Fruit fly (Drosophila melanogaster): ENCODE data around the gene CG7218.
A peak's percentile ranks its signal among the peaks of the same experiment; 100 is the strongest.

CG7218 gene

dm6 chr3R:18156608-18157007 is 7.6 kb downstream of the CG7218 start:
- no peak for TF ChIP-seq EcR (GFP tag; optimal IDR thresholded peaks at IDR 0.05)
- no peak for TF ChIP-seq usp (GFP tag; optimal IDR thresholded peaks at IDR 0.05)
- TF ChIP-seq psq (optimal IDR thresholded peaks at IDR 0.05): no peak
- no peak for TF ChIP-seq pan (optimal IDR thresholded peaks at IDR 0.05)
- TF ChIP-seq CG8478 (optimal IDR thresholded peaks at IDR 0.05): no peak
- TF ChIP-seq Dll (optimal IDR thresholded peaks at IDR 0.05): no peak

DNA sequence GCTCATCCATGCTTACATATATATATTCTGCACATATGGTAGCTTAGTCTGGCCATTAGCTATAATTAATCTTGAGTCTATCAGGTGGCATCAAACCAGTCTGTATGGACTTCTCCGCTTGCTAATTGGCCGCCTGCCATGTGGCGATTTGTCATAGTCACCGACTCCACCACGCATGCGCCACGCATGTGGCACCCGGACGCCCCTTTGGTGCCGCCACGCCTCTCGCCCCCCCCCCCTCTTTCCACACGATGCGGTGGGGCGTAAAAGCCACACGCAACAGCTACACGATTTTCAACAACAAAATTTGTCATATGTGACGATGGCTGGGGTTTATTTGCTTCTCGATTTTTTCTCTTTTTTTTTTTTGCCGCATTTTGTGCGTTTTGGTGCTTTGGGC is 10.5 kb downstream of the CG7218 start:
- TF ChIP-seq CG8478 (optimal IDR thresholded peaks at IDR 0.05) (no peak), EcR (GFP tag; optimal IDR thresholded peaks at IDR 0.05) (no peak), psq (optimal IDR thresholded peaks at IDR 0.05) (no peak), pan (optimal IDR thresholded peaks at IDR 0.05) (no peak), usp (GFP tag; optimal IDR thresholded peaks at IDR 0.05) (no peak), Dll (optimal IDR thresholded peaks at IDR 0.05) (no peak)

DNA sequence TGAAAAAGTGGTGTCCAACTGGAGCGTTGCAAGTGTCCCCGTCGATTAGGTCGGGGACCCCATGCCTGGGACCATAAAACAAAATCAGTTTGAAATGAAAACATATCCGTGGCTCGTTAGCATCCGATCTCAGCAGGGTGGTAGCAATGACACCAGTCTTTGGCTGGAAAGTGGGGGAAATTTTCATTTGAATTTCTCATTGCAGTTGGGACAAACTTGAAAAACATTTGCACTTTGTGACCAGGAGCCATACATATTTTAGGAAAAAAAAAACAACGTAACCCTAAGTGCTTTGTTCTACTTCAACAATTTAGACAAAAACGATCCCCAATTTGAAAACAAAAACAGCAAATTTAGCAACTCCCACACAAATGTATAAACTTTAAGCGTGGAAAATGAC is 12.4 kb downstream of the CG7218 start, which contains the start of gene CG14316:
TSS of gene CG14316 (plus strand) at position 301 of the 400 bp plus-strand sequence.
- TF ChIP-seq psq (optimal IDR thresholded peaks at IDR 0.05) (no peak), CG8478 (optimal IDR thresholded peaks at IDR 0.05) (no peak), EcR (GFP tag; optimal IDR thresholded peaks at IDR 0.05) (no peak), Dll (optimal IDR thresholded peaks at IDR 0.05) (no peak), usp (GFP tag; optimal IDR thresholded peaks at IDR 0.05) (no peak), pan (optimal IDR thresholded peaks at IDR 0.05) (no peak)

dm6 chr3R:18146629-18147028 is 17.6 kb downstream of the CG7218 start:
- no peak for TF ChIP-seq pan (optimal IDR thresholded peaks at IDR 0.05)
- TF ChIP-seq EcR (GFP tag; optimal IDR thresholded peaks at IDR 0.05): no peak
- TF ChIP-seq Dll (optimal IDR thresholded peaks at IDR 0.05): no peak
- no peak for TF ChIP-seq usp (GFP tag; optimal IDR thresholded peaks at IDR 0.05)

- TF ChIP-seq EcR (GFP tag; optimal IDR thresholded peaks at IDR 0.05) (no peak), pan (optimal IDR thresholded peaks at IDR 0.05) (no peak), Dll (optimal IDR thresholded peaks at IDR 0.05) (no peak), usp (GFP tag; optimal IDR thresholded peaks at IDR 0.05) (no peak), CG8478 (optimal IDR thresholded peaks at IDR 0.05) (no peak), psq (optimal IDR thresholded peaks at IDR 0.05) (no peak)
Observed at dm6 chr3R:18144853-18145252, 19.3 kb downstream of the CG7218 start.

dm6 chr3R:18130720-18131119 is 33.5 kb downstream of the CG7218 start:
- no peak for TF ChIP-seq usp (GFP tag; optimal IDR thresholded peaks at IDR 0.05)
- TF ChIP-seq pan (optimal IDR thresholded peaks at IDR 0.05): no peak
- TF ChIP-seq EcR (GFP tag; optimal IDR thresholded peaks at IDR 0.05): no peak
- no peak for TF ChIP-seq CG8478 (optimal IDR thresholded peaks at IDR 0.05)
- no peak for TF ChIP-seq psq (optimal IDR thresholded peaks at IDR 0.05)
- no peak for TF ChIP-seq Dll (optimal IDR thresholded peaks at IDR 0.05)

DNA sequence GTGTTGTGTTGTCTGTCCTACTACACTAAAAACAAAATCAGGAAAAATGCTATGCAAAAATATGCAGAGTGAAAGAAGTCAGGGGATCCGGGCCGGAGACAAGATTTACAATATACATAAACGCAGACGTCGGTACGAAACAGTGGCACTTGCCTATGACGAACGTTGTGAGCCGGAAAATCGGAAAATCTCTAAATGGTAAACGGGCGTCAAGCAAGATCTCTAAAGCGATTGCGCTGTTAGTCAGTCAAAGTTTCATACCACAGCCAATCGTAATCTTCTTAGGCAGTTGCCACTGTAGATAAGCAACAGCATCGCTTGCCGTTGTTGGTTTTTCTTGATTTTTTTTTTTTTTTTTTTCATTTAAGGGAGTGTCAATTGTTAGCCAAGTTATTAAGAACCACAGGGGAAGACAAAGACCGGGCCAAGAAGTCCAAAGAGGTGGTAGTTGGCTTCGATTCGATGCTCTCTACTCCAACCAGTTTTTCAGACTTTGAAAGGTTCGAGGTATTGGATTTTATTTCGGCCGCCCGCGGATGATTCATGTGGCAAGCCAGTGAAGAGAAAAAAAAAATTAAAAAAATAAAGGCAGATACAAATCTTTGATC is 39.1 kb downstream of the CG7218 start:
- no peak for TF ChIP-seq CG8478 (optimal IDR thresholded peaks at IDR 0.05)

dm6 chr3R:18121385-18122151 is 42.6 kb downstream of the CG7218 start:
- TF ChIP-seq psq (optimal IDR thresholded peaks at IDR 0.05) (no peak), CG8478 (optimal IDR thresholded peaks at IDR 0.05) (peak; percentile 19), EcR (GFP tag; optimal IDR thresholded peaks at IDR 0.05) (no peak), pan (optimal IDR thresholded peaks at IDR 0.05) (no peak), usp (GFP tag; optimal IDR thresholded peaks at IDR 0.05) (no peak), Dll (optimal IDR thresholded peaks at IDR 0.05) (peak; percentile 16)

dm6 chr3R:18118695-18119094 is 45.5 kb downstream of the CG7218 start:
- no peak for TF ChIP-seq EcR (GFP tag; optimal IDR thresholded peaks at IDR 0.05)
- TF ChIP-seq pan (optimal IDR thresholded peaks at IDR 0.05): no peak

DNA sequence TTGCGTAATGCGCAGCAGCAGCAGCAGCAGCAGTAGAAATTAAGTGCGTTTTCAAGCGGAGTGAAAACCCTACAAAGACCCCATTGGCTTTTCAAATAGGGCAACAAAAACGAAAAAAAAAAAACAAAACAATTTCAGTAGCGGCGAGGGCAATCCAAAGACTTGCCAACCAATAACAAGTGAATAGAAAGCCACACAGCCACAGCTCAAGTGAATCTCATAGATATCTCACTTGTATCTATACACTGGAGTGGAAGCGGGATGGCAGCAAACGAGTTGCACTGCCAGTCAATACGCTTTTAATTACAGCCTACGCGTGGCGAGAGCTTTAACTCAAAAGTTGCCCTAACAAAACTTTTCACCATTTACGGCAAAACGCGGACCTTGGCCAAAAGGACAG is 46.0 kb downstream of the CG7218 start:
- no peak for TF ChIP-seq EcR (GFP tag; optimal IDR thresholded peaks at IDR 0.05)
- TF ChIP-seq CG8478 (optimal IDR thresholded peaks at IDR 0.05): no peak
- TF ChIP-seq usp (GFP tag; optimal IDR thresholded peaks at IDR 0.05): no peak
- TF ChIP-seq pan (optimal IDR thresholded peaks at IDR 0.05): no peak
- no peak for TF ChIP-seq psq (optimal IDR thresholded peaks at IDR 0.05)
- TF ChIP-seq Dll (optimal IDR thresholded peaks at IDR 0.05): no peak

DNA sequence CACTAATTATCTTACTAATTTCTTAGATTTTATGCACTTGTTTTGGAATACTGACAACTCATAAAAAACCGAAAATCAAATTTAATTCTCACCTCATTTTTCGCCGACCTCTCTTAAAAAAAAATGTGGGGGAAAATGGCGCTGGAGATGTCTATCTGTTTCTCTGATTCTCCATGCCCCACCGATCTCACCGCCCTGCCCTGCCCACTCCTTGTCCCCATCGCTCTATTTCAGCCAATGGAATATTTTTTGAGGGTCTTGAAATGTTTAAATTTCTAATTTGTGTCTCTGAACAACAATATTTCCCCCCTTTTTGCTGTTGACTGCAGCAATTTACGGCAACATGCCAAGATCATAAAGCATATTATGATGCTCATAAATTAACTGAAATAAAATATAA is 46.7 kb downstream of the CG7218 start:
- no peak for TF ChIP-seq pan (optimal IDR thresholded peaks at IDR 0.05)
- no peak for TF ChIP-seq usp (GFP tag; optimal IDR thresholded peaks at IDR 0.05)
- no peak for TF ChIP-seq psq (optimal IDR thresholded peaks at IDR 0.05)
- no peak for TF ChIP-seq EcR (GFP tag; optimal IDR thresholded peaks at IDR 0.05)
- no peak for TF ChIP-seq Dll (optimal IDR thresholded peaks at IDR 0.05)
- no peak for TF ChIP-seq CG8478 (optimal IDR thresholded peaks at IDR 0.05)

dm6 chr3R:18114834-18115233 is 49.4 kb downstream of the CG7218 start:
- TF ChIP-seq EcR (GFP tag; optimal IDR thresholded peaks at IDR 0.05): no peak

DNA sequence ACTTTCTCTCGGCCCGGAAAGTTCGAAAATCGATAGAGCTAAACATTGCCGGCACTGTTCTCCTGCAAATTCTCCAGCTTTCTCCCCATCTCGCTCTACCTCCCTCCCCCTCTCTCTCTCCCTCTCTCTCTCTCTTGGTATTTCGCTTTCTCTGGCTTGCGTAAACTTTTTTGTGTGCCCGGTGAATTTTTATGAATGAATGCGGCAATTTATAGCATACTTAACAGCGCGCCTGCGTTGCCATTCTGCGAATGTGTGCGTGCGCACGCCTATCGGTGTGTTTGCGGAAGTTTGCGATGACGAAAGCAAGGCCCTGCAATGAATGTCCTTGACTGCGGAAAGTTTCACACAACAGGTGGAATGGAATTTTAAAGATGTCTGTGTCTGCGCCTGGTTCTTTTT is 52.5 kb downstream of the CG7218 start:
- TF ChIP-seq Dll (optimal IDR thresholded peaks at IDR 0.05): no peak
- no peak for TF ChIP-seq CG8478 (optimal IDR thresholded peaks at IDR 0.05)
- no peak for TF ChIP-seq psq (optimal IDR thresholded peaks at IDR 0.05)
- TF ChIP-seq EcR (GFP tag; optimal IDR thresholded peaks at IDR 0.05): no peak
- TF ChIP-seq pan (optimal IDR thresholded peaks at IDR 0.05): no peak
- TF ChIP-seq usp (GFP tag; optimal IDR thresholded peaks at IDR 0.05): no peak

Measured in whole organism.